Worm (Caenorhabditis elegans): ENCODE results near the gene aptf-1.

The aptf-1 gene

ce11 chrII:6470985-6471384 is 16.2 kb downstream of the aptf-1 start, which contains the start of gene dgk-5:
Gene dgk-5, minus strand, starts transcription at chrII:6471085.
- TF ChIP-seq ama-1 (optimal IDR thresholded peaks at IDR 0.05) (no peak), K02D7.2 (tag; optimal IDR thresholded peaks at IDR 0.05) (no peak), odd-2 (tag; optimal IDR thresholded peaks at IDR 0.05) (no peak), fax-1 (tag; optimal IDR thresholded peaks at IDR 0.05) (no peak), eyg-1 (tag; optimal IDR thresholded peaks at IDR 0.05) (no peak), madf-2 (tag; optimal IDR thresholded peaks at IDR 0.05) (no peak), ceh-30 (tag; optimal IDR thresholded peaks at IDR 0.05) (no peak), lim-6 (tag; optimal IDR thresholded peaks at IDR 0.05) (no peak), hlh-30 (tag; optimal IDR thresholded peaks at IDR 0.05; ENCODE audit: insufficient read depth) (no peak), hlh-6 (tag; optimal IDR thresholded peaks at IDR 0.05) (no peak), hlh-15 (tag; optimal IDR thresholded peaks at IDR 0.05) (no peak), pax-1 (tag; optimal IDR thresholded peaks at IDR 0.05) (no peak), nfya-1 (tag; optimal IDR thresholded peaks at IDR 0.05) (no peak), ceh-9 (tag; optimal IDR thresholded peaks at IDR 0.05) (no peak), unc-42 (tag; optimal IDR thresholded peaks at IDR 0.05) (no peak), sox-4 (tag; optimal IDR thresholded peaks at IDR 0.05) (no peak), pat-9 (tag; optimal IDR thresholded peaks at IDR 0.05) (no peak), ceh-19 (GFP tag; optimal IDR thresholded peaks at IDR 0.05) (no peak), sdc-2 (tag; optimal IDR thresholded peaks at IDR 0.05) (no peak), lin-11 (tag; optimal IDR thresholded peaks at IDR 0.05) (no peak)

- TF ChIP-seq pha-2 (tag; optimal IDR thresholded peaks at IDR 0.05): no peak
- TF ChIP-seq syd-9 (tag; optimal IDR thresholded peaks at IDR 0.05): no peak
- no peak for TF ChIP-seq ceh-45 (GFP tag; IDR thresholded peaks at IDR 0.05)
- TF ChIP-seq C08G9.2 (tag; optimal IDR thresholded peaks at IDR 0.05): no peak
- TF ChIP-seq ceh-19 (GFP tag; optimal IDR thresholded peaks at IDR 0.05): no peak
- TF ChIP-seq npax-4 (tag; optimal IDR thresholded peaks at IDR 0.05): no peak
- no peak for TF ChIP-seq lim-6 (tag; optimal IDR thresholded peaks at IDR 0.05)
- TF ChIP-seq pat-9 (tag; optimal IDR thresholded peaks at IDR 0.05): no peak
- TF ChIP-seq rnt-1 (tag; optimal IDR thresholded peaks at IDR 0.05): no peak
- no peak for TF ChIP-seq unc-3 (GFP tag; conservative IDR thresholded peaks at IDR 0.05)
- no peak for TF ChIP-seq unc-3 (tag; optimal IDR thresholded peaks at IDR 0.05)
- no peak for TF ChIP-seq madf-2 (tag; optimal IDR thresholded peaks at IDR 0.05)
- no peak for TF ChIP-seq ceh-30 (tag; optimal IDR thresholded peaks at IDR 0.05)
These were observed 20.5 kb downstream of the aptf-1 start, which contains the start of gene T28D9.16 for ce11 chrII:6475180-6475737. Gene T28D9.16, plus strand, starts transcription at chrII:6475687.

- TF ChIP-seq sox-2 (GFP tag; IDR thresholded peaks at IDR 0.05) (no peak), sdc-2 (tag; optimal IDR thresholded peaks at IDR 0.05) (no peak), dmd-4 (tag; optimal IDR thresholded peaks at IDR 0.05; ENCODE audit: borderline replicate concordance) (no peak), mec-3 (tag; optimal IDR thresholded peaks at IDR 0.05; ENCODE audit: borderline replicate concordance) (no peak), ceh-31 (tag; optimal IDR thresholded peaks at IDR 0.05) (no peak), fax-1 (tag; optimal IDR thresholded peaks at IDR 0.05) (no peak), pha-4 (tag; optimal IDR thresholded peaks at IDR 0.05) (no peak), npax-4 (tag; optimal IDR thresholded peaks at IDR 0.05) (no peak), ceh-48 (tag; optimal IDR thresholded peaks at IDR 0.05) (no peak), C08G9.2 (tag; optimal IDR thresholded peaks at IDR 0.05) (no peak), ama-1 (optimal IDR thresholded peaks at IDR 0.05) (no peak), F13H6.1 (tag; optimal IDR thresholded peaks at IDR 0.05) (no peak), unc-55 (GFP tag; optimal IDR thresholded peaks at IDR 0.05) (no peak), hlh-15 (tag; optimal IDR thresholded peaks at IDR 0.05) (no peak), C38D4.7 (GFP tag; optimal IDR thresholded peaks at IDR 0.05) (no peak), tbx-7 (tag; optimal IDR thresholded peaks at IDR 0.05) (no peak)
These were observed 21.9 kb downstream of the aptf-1 start, which contains the start of gene T28D9.4 for ce11 chrII:6476655-6477054. Gene T28D9.4, plus strand, starts transcription at chrII:6476955.

All from whole organism, late embryonic.